Worm (Caenorhabditis elegans): ENCODE measurements around the gene twk-13.
A peak's percentile ranks its signal among the peaks of the same experiment; 100 is the strongest.

Gene twk-13

DNA sequence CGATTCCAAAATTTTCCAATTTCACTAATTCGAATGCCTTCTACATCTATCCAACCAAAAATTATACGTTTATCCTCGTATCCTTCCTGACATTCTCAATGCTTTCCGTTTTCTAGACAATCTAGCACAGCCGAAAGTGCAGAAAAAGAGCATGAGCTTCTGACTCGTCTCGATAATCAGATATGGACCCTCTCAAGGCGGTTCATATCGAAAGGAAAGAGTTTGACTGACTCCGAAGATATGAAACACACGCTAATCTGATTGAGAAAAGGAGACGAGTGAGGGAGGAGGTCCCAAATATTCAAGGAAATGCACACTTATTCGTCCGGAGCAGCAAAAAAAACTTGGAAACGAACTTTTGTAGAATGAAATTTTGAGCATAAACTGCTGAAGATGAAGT lies 8.6 kb downstream of the twk-13 start:
- TF ChIP-seq tlp-1 (tag; optimal IDR thresholded peaks at IDR 0.05) = no peak
- no peak for TF ChIP-seq efl-1 (optimal IDR thresholded peaks at IDR 0.05)
- peak in 1 of 2 experiments; percentile 86 for TF ChIP-seq efl-1 (GFP tag; optimal IDR thresholded peaks at IDR 0.05 in 1 of 2)
- TF ChIP-seq lin-14 (GFP tag; optimal IDR thresholded peaks at IDR 0.05) = peak; percentile 12
- TF ChIP-seq mep-1 (tag; optimal IDR thresholded peaks at IDR 0.05) = no peak

DNA sequence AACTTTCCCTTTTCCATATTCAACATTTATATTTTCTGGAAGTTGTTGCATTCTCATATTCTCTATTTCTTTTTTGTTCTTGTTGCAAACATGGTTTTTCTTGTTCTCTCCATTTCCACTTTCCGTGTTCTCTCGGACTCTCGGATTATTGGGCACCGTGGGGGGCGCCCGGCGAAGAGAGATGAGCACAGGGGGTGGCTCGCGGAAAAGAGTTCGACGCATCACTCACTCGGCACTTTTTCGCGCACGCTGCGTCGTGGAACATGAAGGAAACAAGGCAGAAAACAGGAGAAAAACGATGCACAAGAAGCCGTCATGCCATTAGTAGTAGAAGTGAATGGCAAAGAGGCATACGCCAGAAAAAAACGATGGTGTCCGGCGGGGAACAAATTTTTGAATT lies 11.2 kb downstream of the twk-13 start:
- no peak for TF ChIP-seq efl-1 (optimal IDR thresholded peaks at IDR 0.05)
- peak in 1 of 2 experiments; percentile 16 for TF ChIP-seq efl-1 (GFP tag; optimal IDR thresholded peaks at IDR 0.05 in 1 of 2)
- no peak for TF ChIP-seq nhr-76 (tag; optimal IDR thresholded peaks at IDR 0.05)
- TF ChIP-seq vab-15 (tag; optimal IDR thresholded peaks at IDR 0.05) = no peak
- peak; percentile 13 for TF ChIP-seq lin-14 (GFP tag; optimal IDR thresholded peaks at IDR 0.05)

DNA sequence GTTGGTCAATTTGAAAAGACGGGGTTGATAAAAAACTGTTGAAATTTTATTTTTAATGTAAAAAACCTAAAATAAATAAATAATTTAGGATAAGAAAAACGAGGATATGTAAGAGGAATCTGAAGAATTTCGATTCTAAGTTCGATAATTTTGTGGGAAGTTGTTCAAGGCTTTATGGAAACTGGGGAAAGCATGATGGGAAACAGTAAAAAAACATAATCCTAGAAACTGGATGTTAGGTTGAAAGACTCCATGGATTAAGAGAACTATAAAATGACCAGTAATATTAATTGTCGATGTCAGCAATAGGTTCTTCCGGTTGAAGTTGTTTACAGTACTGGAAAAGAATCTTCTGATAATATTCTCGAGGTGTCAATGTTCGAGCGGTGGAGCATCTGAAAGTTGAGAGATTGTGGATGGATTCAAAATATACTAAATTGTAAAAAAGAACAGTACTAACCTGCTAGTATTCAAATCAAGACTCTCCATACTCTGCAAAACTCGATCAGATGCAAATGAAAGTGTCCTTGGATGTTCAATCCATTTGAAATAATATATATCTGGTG lies 17.4 kb downstream of the twk-13 start:
- peak; percentile 1 for TF ChIP-seq nhr-47 (tag; optimal IDR thresholded peaks at IDR 0.05)
- TF ChIP-seq isw-1 (GFP tag; IDR thresholded peaks at IDR 0.05) = no peak
- TF ChIP-seq efl-1 (optimal IDR thresholded peaks at IDR 0.05) = no peak
- peak in 1 of 2 experiments; percentile 47 for TF ChIP-seq efl-1 (GFP tag; optimal IDR thresholded peaks at IDR 0.05 in 1 of 2)
- TF ChIP-seq nhr-71 (tag; optimal IDR thresholded peaks at IDR 0.05) = peak; percentile 4
- TF ChIP-seq pax-3 (tag; optimal IDR thresholded peaks at IDR 0.05) = peak; percentile 1

DNA sequence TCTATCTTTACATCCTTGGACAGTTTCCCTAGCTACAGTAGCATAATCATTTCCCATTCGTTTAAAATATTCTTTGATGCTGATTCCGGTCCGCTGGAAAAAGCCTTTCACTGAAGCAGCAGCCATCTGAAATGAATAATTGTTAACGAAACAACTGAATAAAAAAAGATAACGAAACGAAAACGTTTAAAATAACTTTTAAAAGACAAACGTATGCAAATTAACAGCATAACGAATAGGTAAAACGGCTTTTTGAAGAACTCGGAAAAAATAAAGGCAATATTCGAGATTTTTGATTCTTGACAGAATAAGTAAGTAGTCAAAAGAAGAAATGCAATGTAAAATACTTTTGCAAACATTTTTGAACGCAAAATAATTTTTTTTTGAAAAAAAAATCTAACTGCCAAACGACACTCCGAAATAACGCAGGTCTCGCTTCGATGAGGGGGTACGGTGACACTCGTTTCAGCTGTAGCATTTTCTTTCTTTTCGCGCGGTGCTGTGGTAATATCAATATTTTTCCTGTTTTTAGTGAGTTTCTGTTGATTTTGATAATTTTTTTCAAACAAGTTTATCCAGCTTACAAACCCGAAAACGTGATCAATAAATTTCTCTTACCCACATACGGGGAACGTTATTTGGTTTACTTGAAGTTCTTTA lies 19.8 kb downstream of the twk-13 start, which contains the start of the genes R04F11.5 and R04F11.2:
Gene R04F11.5, minus strand, starts transcription at position 126 of the 660 bp plus-strand sequence.
Gene R04F11.2, plus strand, starts transcription at position 488 of the 660 bp plus-strand sequence.
- TF ChIP-seq nhr-28 (tag; optimal IDR thresholded peaks at IDR 0.05) (no peak), nhr-77 (tag; optimal IDR thresholded peaks at IDR 0.05) (peak; percentile 57), isw-1 (GFP tag; IDR thresholded peaks at IDR 0.05) (peak; percentile 67), C34B4.2 (tag; optimal IDR thresholded peaks at IDR 0.05) (no peak), unc-30 (tag; optimal IDR thresholded peaks at IDR 0.05) (no peak), irx-1 (tag; optimal IDR thresholded peaks at IDR 0.05) (peak; percentile 49), unc-130 (tag; optimal IDR thresholded peaks at IDR 0.05) (peak; percentile 82), ceh-82 (tag; optimal IDR thresholded peaks at IDR 0.05) (peak; percentile 55 to 86 (median 59)), unc-86 (tag; optimal IDR thresholded peaks at IDR 0.05) (peak; percentile 50), fos-1 (tag; optimal IDR thresholded peaks at IDR 0.05) (peak; percentile 71), ztf-4 (tag; optimal IDR thresholded peaks at IDR 0.05) (no peak), nhr-19 (GFP tag; conservative IDR thresholded peaks at IDR 0.05) (peak; percentile 72), sox-4 (tag; optimal IDR thresholded peaks at IDR 0.05) (no peak), C16A3.4 (tag; optimal IDR thresholded peaks at IDR 0.05) (peak; percentile 94), lin-15B (tag; optimal IDR thresholded peaks at IDR 0.05) (peak; percentile 80), egl-13 (tag; optimal IDR thresholded peaks at IDR 0.05) (peak; percentile 46), ceh-8 (GFP tag; optimal IDR thresholded peaks at IDR 0.05) (no peak), fkh-8 (tag; optimal IDR thresholded peaks at IDR 0.05) (peak; percentile 48), nhr-85 (tag) (peak; percentile 85), nhr-71 (tag; optimal IDR thresholded peaks at IDR 0.05) (peak; percentile 84), grh-1 (GFP tag; IDR thresholded peaks at IDR 0.05) (0 out of 2 replicates have a peak, but pooled peaks have one; percentile 56), hlh-4 (tag; optimal IDR thresholded peaks at IDR 0.05) (no peak), lsy-2 (tag; optimal IDR thresholded peaks at IDR 0.05) (peak; percentile 99), skn-1 (tag; optimal IDR thresholded peaks at IDR 0.05) (peak; percentile 89), nhr-84 (tag; optimal IDR thresholded peaks at IDR 0.05) (no peak), sup-37 (GFP tag; optimal IDR thresholded peaks at IDR 0.05) (no peak), blmp-1 (tag; optimal IDR thresholded peaks at IDR 0.05) (peak; percentile 78), ama-1 (optimal IDR thresholded peaks at IDR 0.05) (no peak), lin-14 (GFP tag; optimal IDR thresholded peaks at IDR 0.05) (peak; percentile 77), pqm-1 (tag; optimal IDR thresholded peaks at IDR 0.05) (no peak), lir-3 (tag; optimal IDR thresholded peaks at IDR 0.05; ENCODE audit: poor library complexity) (no peak), tbx-2 (tag; optimal IDR thresholded peaks at IDR 0.05) (peak; percentile 69), ceh-63 (GFP tag; optimal IDR thresholded peaks at IDR 0.05) (no peak), swsn-7 (tag; optimal IDR thresholded peaks at IDR 0.05) (peak; percentile 71), mdl-1 (tag; optimal IDR thresholded peaks at IDR 0.05) (peak in 1 of 2 experiments; percentile 25), zag-1 (tag; optimal IDR thresholded peaks at IDR 0.05) (no peak), ets-5 (GFP tag; IDR thresholded peaks at IDR 0.05) (no peak), rnt-1 (tag; optimal IDR thresholded peaks at IDR 0.05) (peak; percentile 68)
